Worm (Caenorhabditis elegans): Measurements from ENCODE around the gene trxr-1.

ce11 chrIV:7051515-7051914 lies 39.8 kb downstream of the trxr-1 start:
- TF ChIP-seq unc-62 (GFP tag; optimal IDR thresholded peaks at IDR 0.05 in 1 of 2) (no peak), unc-62 (tag; optimal IDR thresholded peaks at IDR 0.05) (no peak), mep-1 (tag; optimal IDR thresholded peaks at IDR 0.05) (no peak), lin-13 (GFP tag; optimal IDR thresholded peaks at IDR 0.05) (no peak), dmd-9 (GFP tag; IDR thresholded peaks at IDR 0.05) (no peak), hmg-1.1 (GFP tag; IDR thresholded peaks at IDR 0.05) (no peak), nhr-77 (tag; optimal IDR thresholded peaks at IDR 0.05) (no peak), ces-1 (GFP tag; optimal IDR thresholded peaks at IDR 0.05) (no peak), dmd-6 (GFP tag; IDR thresholded peaks at IDR 0.05) (no peak), ZK546.5 (tag; optimal IDR thresholded peaks at IDR 0.05) (no peak), nhr-11 (tag; optimal IDR thresholded peaks at IDR 0.05) (no peak), snpc-4 (tag; optimal IDR thresholded peaks at IDR 0.05) (no peak), fkh-10 (GFP tag; optimal IDR thresholded peaks at IDR 0.05) (no peak), D1046.2 (GFP tag; IDR thresholded peaks at IDR 0.05) (no peak)
